Fruit fly (Drosophila melanogaster) ovary, adult (tissue): ENCODE data around the gene Tpc1.

Experiments
- CG17801 ChIP-seq: fragments of 200-800 bp; optimal IDR thresholded peaks from 2 replicates; lab custom pipeline; 2019; ENCODE audit warnings: missing biosample characterization, mild to moderate bottlenecking, missing genetic modification characterization, moderate library complexity; ENCODE audit not compliant: partially characterized antibody

The Tpc1 gene

DNA sequence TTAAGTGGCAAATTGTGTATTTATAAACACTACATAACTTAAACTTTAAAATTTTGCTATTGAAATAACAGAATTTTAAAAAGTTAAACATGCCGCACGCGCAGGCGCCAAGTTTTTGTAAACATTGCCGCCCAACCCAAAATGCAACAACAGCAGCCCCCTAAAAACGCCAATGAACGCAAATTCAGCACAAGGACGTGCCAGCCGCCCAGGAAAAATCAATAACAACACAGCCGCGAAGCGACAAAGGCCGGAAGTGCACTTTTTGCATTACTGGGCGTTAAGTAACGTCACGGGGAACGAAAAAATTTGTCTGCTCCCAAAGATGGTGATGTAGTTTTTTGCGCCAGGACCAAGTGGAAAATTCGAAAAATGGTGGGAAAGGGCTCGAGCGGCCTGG, 9.2 kb downstream of the Tpc1 start, which contains the start of gene CG4596:
Gene CG4596 (plus strand): TSS at position 219 of the 400 bp plus-strand sequence.
- TF ChIP-seq CG17801: no peak

DNA sequence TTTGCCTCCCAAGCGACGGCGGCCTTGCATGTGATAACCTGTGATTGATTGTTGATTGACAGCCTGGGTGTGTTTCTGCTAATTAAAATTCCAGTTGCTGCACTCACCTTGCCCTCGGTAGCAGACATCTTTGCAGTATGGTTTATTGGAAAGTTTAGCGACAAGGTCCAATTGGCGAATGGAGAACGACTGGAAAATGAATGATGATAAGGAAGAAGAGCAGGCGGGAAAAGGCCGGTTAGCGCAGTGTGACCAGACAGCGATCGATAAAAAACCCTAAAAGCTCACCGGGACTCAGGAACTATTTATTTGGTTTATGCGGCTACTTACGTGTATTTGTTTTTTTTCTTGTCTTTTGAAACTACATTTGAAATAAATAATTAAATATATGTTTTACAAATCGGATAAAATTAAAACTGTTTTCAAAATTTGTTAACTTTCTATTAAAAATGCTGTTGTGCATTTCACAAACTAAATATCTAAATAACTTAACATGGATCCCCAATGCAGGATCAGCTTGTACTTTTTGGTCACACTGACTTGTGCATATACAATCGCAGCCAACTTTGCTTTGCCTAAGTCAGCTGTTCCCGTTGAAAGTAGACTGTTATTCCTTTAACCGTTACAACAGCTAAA, 9.7 kb downstream of the Tpc1 start, which contains the start of gene Fdh:
Gene Fdh (minus strand): TSS at position 234 of the 636 bp plus-strand sequence.
- peak; percentile 48 for TF ChIP-seq CG17801

- no peak for TF ChIP-seq CG17801
Measured at dm6 chr3R:10870561-10870960, 11.4 kb downstream of the Tpc1 start.

DNA sequence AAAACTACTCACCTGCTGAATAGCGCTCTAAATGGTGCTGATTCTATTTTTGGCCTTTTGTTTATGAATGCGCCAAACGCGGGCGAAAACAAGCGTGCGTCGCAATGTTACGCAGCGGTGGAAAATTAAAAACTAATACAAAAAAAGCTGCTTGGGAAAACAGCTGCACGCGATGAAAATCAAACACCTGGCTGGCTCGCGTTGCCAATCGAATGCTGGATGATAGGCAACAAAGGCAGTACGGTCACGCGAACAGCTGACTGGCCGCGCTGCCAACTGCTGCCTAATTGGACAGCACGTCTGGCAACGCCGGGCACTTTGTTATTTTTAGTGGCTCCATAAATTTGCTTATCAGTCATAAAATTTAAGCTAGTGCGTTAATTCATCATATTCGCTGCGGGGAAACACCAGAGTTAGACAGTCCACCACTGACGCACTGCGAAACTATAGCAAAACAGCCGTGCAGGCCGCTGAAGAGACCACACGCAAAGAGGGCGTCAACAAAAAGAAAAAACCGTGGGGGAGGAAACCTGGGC, 13.5 kb downstream of the Tpc1 start, which contains the start of the genes SelR and Tsp86D:
Gene SelR (minus strand): TSS at position 216 of the 536 bp plus-strand sequence.
Gene Tsp86D (plus strand): TSS at position 282 of the 536 bp plus-strand sequence.
- TF ChIP-seq CG17801: peak; percentile 79

- TF ChIP-seq CG17801: peak; percentile 4
Measured at dm6 chr3R:10863956-10864355, 18.0 kb downstream of the Tpc1 start.

dm6 chr3R:10863446-10863819, 18.6 kb downstream of the Tpc1 start:
- TF ChIP-seq CG17801: no peak

- TF ChIP-seq CG17801: peak; percentile 25
Measured at dm6 chr3R:10862773-10863445, 19.1 kb downstream of the Tpc1 start, which contains the start of gene CG6574. CG6574 (minus strand) TSS chr3R:10862988.

- TF ChIP-seq CG17801: no peak
Measured at dm6 chr3R:10859713-10860112, 22.3 kb downstream of the Tpc1 start, which contains the start of gene CG14694. CG14694 (minus strand) TSS chr3R:10859813.

dm6 chr3R:10856618-10857017, 25.4 kb downstream of the Tpc1 start, which contains the start of gene CG4570:
CG4570 (plus strand) TSS chr3R:10856807.
- TF ChIP-seq CG17801: no peak

DNA sequence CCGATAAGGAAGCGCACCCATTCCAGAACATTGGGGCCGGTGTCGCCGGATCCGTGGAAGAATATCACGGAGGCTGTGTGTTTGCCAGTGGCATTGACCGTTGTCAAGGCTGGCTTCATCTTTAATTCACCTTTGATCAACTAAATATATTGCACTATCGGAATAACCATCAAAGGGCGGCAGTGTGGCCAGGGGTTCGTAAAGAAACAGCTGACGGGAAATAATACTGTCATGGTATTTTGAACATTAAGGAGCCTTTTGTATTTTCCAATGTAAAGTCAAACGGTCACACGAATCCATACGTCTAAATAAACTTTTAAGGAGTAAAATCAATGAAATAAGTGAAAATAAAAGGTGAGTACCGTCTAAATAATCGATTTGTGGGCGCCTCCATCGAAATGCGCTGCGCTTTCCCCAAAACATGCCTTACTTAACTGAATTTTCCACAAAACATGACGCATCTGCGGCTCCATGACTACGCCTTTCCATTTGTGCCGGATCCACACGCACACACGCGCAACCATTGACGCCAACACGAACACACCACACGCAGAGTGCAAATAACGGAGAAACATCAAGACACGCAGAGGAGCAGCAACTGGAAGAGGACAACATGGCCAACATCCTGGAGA, 27.6 kb downstream of the Tpc1 start, which contains the start of the genes CG6567 and CG4511:
Gene CG6567 (minus strand): TSS at position 209 of the 632 bp plus-strand sequence.
Gene CG4511 (plus strand): TSS at position 259 of the 632 bp plus-strand sequence.
- TF ChIP-seq CG17801: peak; percentile 4

DNA sequence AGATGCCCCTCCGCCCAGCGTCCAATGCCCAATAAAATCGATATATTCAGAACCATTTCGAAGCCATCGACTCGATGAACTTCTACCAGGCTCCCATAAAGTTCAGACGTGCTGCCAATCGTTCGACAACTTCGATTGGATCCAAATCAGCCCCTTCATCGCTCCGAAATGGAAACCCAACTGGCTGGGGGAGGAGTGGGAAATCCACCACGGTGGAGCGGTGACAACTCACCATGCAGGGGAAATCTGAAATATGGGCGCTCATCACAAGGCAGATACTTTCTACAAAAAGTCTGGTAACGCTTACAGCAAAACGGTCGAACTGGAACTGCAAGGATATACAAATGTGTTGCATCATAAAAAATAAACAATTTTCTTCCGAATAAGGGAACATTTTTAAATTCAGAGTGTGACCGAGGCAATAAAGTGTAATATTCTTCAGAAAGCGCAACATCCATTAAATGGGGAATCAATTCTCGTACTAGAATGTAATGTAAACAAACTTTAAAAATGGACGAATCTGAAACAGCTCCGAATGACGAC, 29.7 kb downstream of the Tpc1 start, which contains the start of gene CG4565:
Gene CG4565 (plus strand): TSS at position 493 of the 543 bp plus-strand sequence.
- TF ChIP-seq CG17801: no peak

dm6 chr3R:10850636-10851035, 31.4 kb downstream of the Tpc1 start:
- TF ChIP-seq CG17801: no peak

- TF ChIP-seq CG17801: peak; percentile 84
Measured at dm6 chr3R:10849515-10849973, 32.4 kb downstream of the Tpc1 start, which contains the start of gene CG42394. CG42394 (plus strand) TSS chr3R:10849825.

dm6 chr3R:10842422-10842821, 39.6 kb downstream of the Tpc1 start:
- no peak for TF ChIP-seq CG17801

- TF ChIP-seq CG17801: no peak
Measured at dm6 chr3R:10836924-10837323, 45.1 kb downstream of the Tpc1 start.

DNA sequence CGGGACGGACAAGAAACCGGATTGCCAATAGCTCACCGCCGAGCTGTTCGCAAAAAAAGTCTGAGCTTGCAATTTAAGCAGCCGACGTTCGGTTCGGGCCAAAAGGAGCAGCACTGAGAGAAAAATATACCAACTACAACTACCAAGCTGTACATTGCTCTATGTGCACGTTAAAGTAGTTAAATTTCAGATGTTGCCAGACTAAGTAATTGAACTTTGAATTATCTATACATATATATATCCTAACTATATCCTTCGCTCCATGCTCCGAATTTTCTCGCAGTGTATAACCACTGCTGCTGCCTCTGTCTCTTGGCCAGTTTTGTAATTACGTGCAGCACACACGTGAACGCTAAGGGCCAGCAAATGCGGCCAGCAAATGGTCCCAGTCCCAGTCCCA, 47.1 kb downstream of the Tpc1 start:
- no peak for TF ChIP-seq CG17801
